Worm (Caenorhabditis elegans): ENCODE data around the gene srd-18.
A peak's percentile ranks its signal among the peaks of the same experiment; 100 is the strongest.

DNA sequence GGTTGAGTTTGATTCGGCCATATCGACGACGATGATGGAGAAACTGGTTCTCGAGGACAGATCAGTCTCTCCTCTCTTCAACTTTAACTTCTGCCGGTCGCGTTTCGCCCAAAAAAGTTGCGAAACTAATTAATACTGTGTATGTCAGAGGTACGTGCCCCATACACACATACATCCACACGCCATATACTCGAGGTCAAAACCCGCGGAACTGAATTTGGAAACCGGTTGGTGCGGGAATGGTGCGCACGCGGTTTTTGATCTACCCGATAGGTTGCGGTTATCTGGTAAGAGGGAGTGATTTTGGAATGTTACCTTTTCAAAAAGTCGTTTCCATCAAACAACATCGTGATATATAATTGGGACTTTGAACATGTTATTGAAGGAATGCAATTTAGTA is 46.5 kb downstream of the srd-18 start, which contains the start of gene ifbp-1:
- TF ChIP-seq alr-1 (tag; optimal IDR thresholded peaks at IDR 0.05) (no peak), mdl-1 (tag; optimal IDR thresholded peaks at IDR 0.05) (peak; percentile 36 to 59), unc-55 (GFP tag; optimal IDR thresholded peaks at IDR 0.05) (no peak)
